Fruit fly (Drosophila melanogaster) S2 (cell line): Measurements from ENCODE around the gene Arfip.

Experiments used
- CG8478 ChIP-seq: fragments of >200 bp; optimal IDR thresholded peaks from 2 replicates; lab custom pipeline; 2018
- CTCF ChIP-seq, 2 experiments: fragments of >200 bp; optimal IDR thresholded peaks; 2 replicates each; lab custom pipeline; 2018

Arfip gene

dm6 chr3R:11237598-11237997 is 2.8 kb upstream of the Arfip start, which contains the start of gene CG31388:
Gene CG31388 (plus strand): TSS chr3R:11237815.
- TF ChIP-seq CTCF (optimal IDR thresholded peaks at IDR 0.05; lab: Kevin White, UChicago) (no peak), CG8478 (no peak)

- TF ChIP-seq CG8478 (no peak), CTCF (optimal IDR thresholded peaks at IDR 0.05; lab: Kevin White, UChicago) (no peak)
Observed at dm6 chr3R:11236041-11236440, 1.2 kb upstream of the Arfip start, which contains the start of gene CG31441. Gene CG31441 (plus strand): TSS chr3R:11236286.

dm6 chr3R:11231705-11232261 is 3.0 kb downstream of the Arfip start, which contains the start of the genes CG17187 and Dph3:
Gene CG17187 (minus strand): TSS chr3R:11231879.
Gene Dph3 (plus strand): TSS chr3R:11231912.
- TF ChIP-seq CTCF (optimal IDR thresholded peaks at IDR 0.05; lab: Kevin White, UChicago) (no peak), CG8478 (no peak)

dm6 chr3R:11231037-11231436 is 3.8 kb downstream of the Arfip start:
- TF ChIP-seq CG8478 (no peak), CTCF (optimal IDR thresholded peaks at IDR 0.05; lab: Kevin White, UChicago) (no peak)

- TF ChIP-seq CTCF (optimal IDR thresholded peaks at IDR 0.05; lab: Kevin White, UChicago) (no peak), CG8478 (no peak)
Observed at dm6 chr3R:11230392-11230791, 4.4 kb downstream of the Arfip start, which contains the start of gene GCC88. Gene GCC88 (minus strand): TSS chr3R:11230600.

dm6 chr3R:11226496-11226895 is 8.3 kb downstream of the Arfip start, which contains the start of gene CG17726:
Gene CG17726 (plus strand): TSS chr3R:11226762.
- TF ChIP-seq CG8478: no peak
- TF ChIP-seq CTCF (optimal IDR thresholded peaks at IDR 0.05; lab: Kevin White, UChicago): no peak

dm6 chr3R:11225220-11225619 is 9.6 kb downstream of the Arfip start, which contains the start of gene scpr-C:
Gene scpr-C (plus strand): TSS chr3R:11225520.
- TF ChIP-seq CTCF (optimal IDR thresholded peaks at IDR 0.05; lab: Kevin White, UChicago) (no peak), CG8478 (no peak)

- TF ChIP-seq CTCF (optimal IDR thresholded peaks at IDR 0.05; lab: Kevin White, UChicago) (no peak), CG8478 (no peak)
Observed at dm6 chr3R:11224478-11224877, 10.3 kb downstream of the Arfip start.

- TF ChIP-seq CG8478: no peak
- no peak for TF ChIP-seq CTCF (optimal IDR thresholded peaks at IDR 0.05; lab: Kevin White, UChicago)
Observed at dm6 chr3R:11222587-11222986, 12.2 kb downstream of the Arfip start.

- TF ChIP-seq CG8478 (no peak), CTCF (optimal IDR thresholded peaks at IDR 0.05; lab: Kevin White, UChicago) (peak; percentile 63 to 66)
Observed at dm6 chr3R:11221437-11222230, 13.2 kb downstream of the Arfip start, which contains the start of the genes CG6693 and RpL3. Gene CG6693 (minus strand): TSS chr3R:11221639. Gene RpL3 (plus strand): TSS chr3R:11221894.

dm6 chr3R:11219883-11220282 is 14.9 kb downstream of the Arfip start, which contains the start of gene CG6689:
Gene CG6689 (minus strand): TSS chr3R:11220064.
- TF ChIP-seq CTCF (optimal IDR thresholded peaks at IDR 0.05; lab: Kevin White, UChicago) (no peak), CG8478 (no peak)

- TF ChIP-seq CTCF (optimal IDR thresholded peaks at IDR 0.05; lab: Kevin White, UChicago) (peak; percentile 3 to 55), CG8478 (no peak)
Observed at dm6 chr3R:11216156-11216630, 18.6 kb downstream of the Arfip start, which contains the start of the genes RpS25 and CG4820. Gene RpS25 (minus strand): TSS chr3R:11216287. Gene CG4820 (plus strand): TSS chr3R:11216535.

- TF ChIP-seq CG8478 (no peak), CTCF (optimal IDR thresholded peaks at IDR 0.05; lab: Kevin White, UChicago) (no peak)
Observed at dm6 chr3R:11214449-11214950, 20.3 kb downstream of the Arfip start, which contains the start of gene ZnT86D. Gene ZnT86D (minus strand): TSS chr3R:11214539.

dm6 chr3R:11211291-11212061 is 23.3 kb downstream of the Arfip start:
- TF ChIP-seq CTCF (optimal IDR thresholded peaks at IDR 0.05; lab: Kevin White, UChicago) (peak; percentile 31 to 42), CG8478 (no peak)
